Fruit fly (Drosophila melanogaster): ENCODE measurements around the gene CG9154.
A peak's percentile ranks its signal among the peaks of the same experiment; 100 is the strongest.

CG9154 gene

dm6 chr2L:6082157-6082645, 11.7 kb upstream of the CG9154 start, which contains the start of gene Kr-h1 (continued):
- TF ChIP-seq exex (tag; optimal IDR thresholded peaks at IDR 0.05) (peak; percentile 68), chinmo (GFP tag; IDR thresholded peaks at IDR 0.05; ENCODE audit: partially characterized antibody) (peak; percentile 96), CG1602 (GFP tag; optimal IDR thresholded peaks at IDR 0.05) (no peak), CG8359 (GFP tag; optimal IDR thresholded peaks at IDR 0.05; ENCODE audit: borderline replicate concordance) (no peak), CG7963 (GFP tag; IDR thresholded peaks at IDR 0.05; ENCODE audit: partially characterized antibody) (no peak), CG15479 (GFP tag; optimal IDR thresholded peaks at IDR 0.05) (no peak), ap (GFP tag; IDR thresholded peaks at IDR 0.05) (no peak), rib (GFP tag; IDR thresholded peaks at IDR 0.05) (peak; percentile 85), tio (GFP tag; optimal IDR thresholded peaks at IDR 0.05) (no peak), abd-A (tag; optimal IDR thresholded peaks at IDR 0.05) (peak; percentile 6), Sry-δ (GFP tag; optimal IDR thresholded peaks at IDR 0.05) (no peak), sug (tag; optimal IDR thresholded peaks at IDR 0.05) (peak; percentile 75), Hsf (GFP tag; optimal IDR thresholded peaks at IDR 0.05) (no peak), CG17568 (GFP tag; optimal IDR thresholded peaks at IDR 0.05) (no peak), Oaz (GFP tag; IDR thresholded peaks at IDR 0.05) (no peak), CG14860 (GFP tag; IDR thresholded peaks at IDR 0.05; ENCODE audit: partially characterized antibody) (no peak), CG34224 (GFP tag; IDR thresholded peaks at IDR 0.05; ENCODE audit: partially characterized antibody) (peak; percentile 39; the same call in 1 of the 3 replicates), Aef1 (GFP tag; IDR thresholded peaks at IDR 0.05) (no peak), Hr39 (optimal IDR thresholded peaks at IDR 0.05) (no peak), dimm (GFP tag; IDR thresholded peaks at IDR 0.05) (no peak), slou (GFP tag; optimal IDR thresholded peaks at IDR 0.05) (no peak), Gsc (GFP tag; IDR thresholded peaks at IDR 0.05) (no peak), CG14965 (GFP tag; optimal IDR thresholded peaks at IDR 0.05; ENCODE audit: borderline replicate concordance) (no peak), gro (GFP tag; optimal IDR thresholded peaks at IDR 0.05) (peak; percentile 11), CG1233 (GFP tag; optimal IDR thresholded peaks at IDR 0.05) (no peak), CG12155 (GFP tag; optimal IDR thresholded peaks at IDR 0.05) (peak; percentile 72), lmd (GFP tag; IDR thresholded peaks at IDR 0.05) (no peak), shn (GFP tag; optimal IDR thresholded peaks at IDR 0.05) (no peak), chm (GFP tag; IDR thresholded peaks at IDR 0.05) (0 out of 2 replicates have a peak, but pooled peaks have one; percentile 44), GATAe (GFP tag; conservative IDR thresholded peaks at IDR 0.05) (no peak), mirr (GFP tag; optimal IDR thresholded peaks at IDR 0.05) (peak; percentile 54), cg (GFP tag; optimal IDR thresholded peaks at IDR 0.05) (peak; percentile 67), CG2129 (GFP tag; IDR thresholded peaks at IDR 0.05; ENCODE audit: partially characterized antibody) (no peak), Usf (GFP tag; optimal IDR thresholded peaks at IDR 0.05) (no peak), nom (GFP tag; optimal IDR thresholded peaks at IDR 0.05) (no peak), YL-1 (GFP tag; optimal IDR thresholded peaks at IDR 0.05) (no peak), Abd-B (GFP tag; optimal IDR thresholded peaks at IDR 0.05) (no peak), Poxn (GFP tag; IDR thresholded peaks at IDR 0.05) (no peak), Deaf1 (tag; optimal IDR thresholded peaks at IDR 0.05) (peak; percentile 3), crp (GFP tag; optimal IDR thresholded peaks at IDR 0.05) (no peak), Adf1 (GFP tag; IDR thresholded peaks at IDR 0.05) (peak; percentile 100), jumu (GFP tag; optimal IDR thresholded peaks at IDR 0.05) (no peak), so (GFP tag; IDR thresholded peaks at IDR 0.05) (0 out of 3 replicates have a peak, but pooled peaks have one; percentile 35), CG13624 (GFP tag; optimal IDR thresholded peaks at IDR 0.05) (no peak), CG6175 (GFP tag; IDR thresholded peaks at IDR 0.05) (peak; percentile 80; the same call in 2 of the 3 replicates), CG17361 (GFP tag; IDR thresholded peaks at IDR 0.05) (no peak), stc (GFP tag; IDR thresholded peaks at IDR 0.05) (0 out of 2 replicates have a peak, but pooled peaks have one; percentile 21), Rfx (GFP tag; IDR thresholded peaks at IDR 0.05) (0 out of 2 replicates have a peak, but pooled peaks have one; percentile 17), amos (GFP tag; IDR thresholded peaks at IDR 0.05; ENCODE audit: partially characterized antibody) (peak; percentile 27; the same call in 1 of the 2 replicates), Rx (GFP tag; IDR thresholded peaks at IDR 0.05) (no peak), CG2199 (GFP tag; IDR thresholded peaks at IDR 0.05) (no peak)
